Fruit fly (Drosophila melanogaster): ENCODE measurements around the gene Blos2.
A peak's percentile ranks its signal among the peaks of the same experiment; 100 is the strongest.

Blos2 gene

DNA sequence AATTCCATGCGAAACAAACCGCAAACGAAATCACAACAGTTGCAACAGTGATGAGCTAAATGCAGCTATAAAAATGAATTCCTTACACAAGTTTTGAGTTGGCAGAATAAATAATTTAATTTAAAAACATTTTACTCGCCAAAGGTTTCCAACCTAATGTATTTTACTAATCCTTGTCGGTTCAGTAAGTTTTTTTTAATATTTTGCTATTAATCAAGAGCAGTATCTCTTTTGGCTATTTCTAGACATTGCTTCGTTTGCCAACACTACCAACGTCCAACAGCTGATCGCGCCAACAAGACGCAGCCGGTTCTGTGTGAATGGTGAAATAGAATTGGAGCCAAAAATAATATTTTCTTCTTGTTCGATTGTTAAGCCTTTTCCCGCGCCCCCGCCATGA, 3.3 kb downstream of the Blos2 start, which contains the start of the genes CG32075, CG45101 and SuUR (continued):
- peak; percentile 38 for TF ChIP-seq CG8281 (tag; optimal IDR thresholded peaks at IDR 0.05)
- no peak for TF ChIP-seq hbn (GFP tag; IDR thresholded peaks at IDR 0.05; ENCODE audit: partially characterized antibody)
- no peak for TF ChIP-seq Bgb (GFP tag; IDR thresholded peaks at IDR 0.05; ENCODE audit: partially characterized antibody)
- TF ChIP-seq lola (GFP tag; optimal IDR thresholded peaks at IDR 0.05): peak in 1 of 3 experiments; percentile 86
- peak; percentile 83 for TF ChIP-seq ap (GFP tag; IDR thresholded peaks at IDR 0.05)
- peak; percentile 79 for TF ChIP-seq CG8290 (GFP tag; optimal IDR thresholded peaks at IDR 0.05)
- TF ChIP-seq CG8290 (tag; optimal IDR thresholded peaks at IDR 0.05): peak; percentile 6 to 43
- peak; percentile 85 for TF ChIP-seq slp2 (GFP tag; optimal IDR thresholded peaks at IDR 0.05)
- no peak for TF ChIP-seq CG2129 (GFP tag; IDR thresholded peaks at IDR 0.05; ENCODE audit: partially characterized antibody)
- peak; percentile 15 for TF ChIP-seq CG12071 (GFP tag; optimal IDR thresholded peaks at IDR 0.05)
- peak; percentile 71; the same call in 1 of the 2 replicates for TF ChIP-seq Awh (GFP tag; IDR thresholded peaks at IDR 0.05)
- TF ChIP-seq CG6791 (GFP tag; IDR thresholded peaks at IDR 0.05; ENCODE audit: partially characterized antibody): no peak
- peak; percentile 96 for TF ChIP-seq CG2120 (GFP tag; optimal IDR thresholded peaks at IDR 0.05)
- TF ChIP-seq org-1 (GFP tag; optimal IDR thresholded peaks at IDR 0.05): peak; percentile 69
- peak; percentile 85 for TF ChIP-seq CG9727 (GFP tag; optimal IDR thresholded peaks at IDR 0.05)
- TF ChIP-seq Fer3 (tag; optimal IDR thresholded peaks at IDR 0.05): peak; percentile 74
- peak; percentile 90 for TF ChIP-seq CG6272 (GFP tag; IDR thresholded peaks at IDR 0.05)
- peak; percentile 80 for TF ChIP-seq klu (GFP tag; IDR thresholded peaks at IDR 0.05)
- peak; percentile 86 for TF ChIP-seq YL-1 (GFP tag; optimal IDR thresholded peaks at IDR 0.05)
- TF ChIP-seq CG11560 (tag; IDR thresholded peaks at IDR 0.05): peak; percentile 61; the same call in 1 of the 3 replicates
- TF ChIP-seq CG11695 (GFP tag; IDR thresholded peaks at IDR 0.05): peak; percentile 78
- TF ChIP-seq CG8359 (GFP tag; optimal IDR thresholded peaks at IDR 0.05; ENCODE audit: borderline replicate concordance): no peak
- peak; percentile 86 for TF ChIP-seq ase (GFP tag; IDR thresholded peaks at IDR 0.05)
- TF ChIP-seq ara (GFP tag; IDR thresholded peaks at IDR 0.05): peak; percentile 83
- TF ChIP-seq tll (GFP tag; optimal IDR thresholded peaks at IDR 0.05): peak in 1 of 2 experiments; percentile 30
- TF ChIP-seq CG3065 (GFP tag; optimal IDR thresholded peaks at IDR 0.05): peak; percentile 83
- peak; percentile 90 for TF ChIP-seq CG10543 (GFP tag; optimal IDR thresholded peaks at IDR 0.05)
- 0 out of 2 replicates have a peak, but pooled peaks have one; percentile 28 for TF ChIP-seq Doc2 (GFP tag; IDR thresholded peaks at IDR 0.05)
- peak in 1 of 2 experiments; percentile 32 for TF ChIP-seq eve (GFP tag; optimal IDR thresholded peaks at IDR 0.05)
- TF ChIP-seq sug (tag; optimal IDR thresholded peaks at IDR 0.05): peak; percentile 88
- TF ChIP-seq dmrt99B (tag; optimal IDR thresholded peaks at IDR 0.05): peak; percentile 69
- TF ChIP-seq gcm (GFP tag; optimal IDR thresholded peaks at IDR 0.05): peak; percentile 49
- TF ChIP-seq amos (GFP tag; IDR thresholded peaks at IDR 0.05; ENCODE audit: partially characterized antibody): no peak
- TF ChIP-seq fd102C (GFP tag; optimal IDR thresholded peaks at IDR 0.05): peak; percentile 36
- TF ChIP-seq CG4404 (GFP tag; IDR thresholded peaks at IDR 0.05): peak; percentile 77
- TF ChIP-seq Six4 (GFP tag; optimal IDR thresholded peaks at IDR 0.05): peak; percentile 83
- peak; percentile 89 for TF ChIP-seq CG32532 (GFP tag; IDR thresholded peaks at IDR 0.05)
- peak; percentile 93 for TF ChIP-seq Chrac-16 (GFP tag; optimal IDR thresholded peaks at IDR 0.05)
- peak; percentile 13 for TF ChIP-seq BtbVII (GFP tag; optimal IDR thresholded peaks at IDR 0.05)
- peak; percentile 84 for TF ChIP-seq Gug (GFP tag; IDR thresholded peaks at IDR 0.05)
- TF ChIP-seq Vsx1 (GFP tag; optimal IDR thresholded peaks at IDR 0.05): peak; percentile 59
- peak; percentile 92 for TF ChIP-seq HmgZ (tag; optimal IDR thresholded peaks at IDR 0.05)
- TF ChIP-seq Rfx (GFP tag; IDR thresholded peaks at IDR 0.05): peak; percentile 92
- peak; percentile 94 for TF ChIP-seq CG12942 (GFP tag; optimal IDR thresholded peaks at IDR 0.05)
- TF ChIP-seq CG17829 (tag; optimal IDR thresholded peaks at IDR 0.05): peak; percentile 88
- peak; percentile 63 for TF ChIP-seq Sry-δ (GFP tag; optimal IDR thresholded peaks at IDR 0.05)
- TF ChIP-seq grn (GFP tag; optimal IDR thresholded peaks at IDR 0.05): peak; percentile 24
- TF ChIP-seq Lim3 (GFP tag; IDR thresholded peaks at IDR 0.05): no peak
- no peak for TF ChIP-seq Dll (GFP tag; IDR thresholded peaks at IDR 0.05; ENCODE audit: partially characterized antibody)
- peak; percentile 84 for TF ChIP-seq dm (GFP tag; optimal IDR thresholded peaks at IDR 0.05)
